Worm (Caenorhabditis elegans) whole organism, L3 larva: Measurements from ENCODE around the gene lim-6.

Experiments
- nhr-12 ChIP-seq: fragments of 150-350 bp; optimal IDR thresholded peaks from 2 replicates; lab custom pipeline; 2014; ENCODE audit warnings: missing biosample characterization, missing genetic modification characterization
- nhr-237 ChIP-seq: fragments of 150-350 bp; optimal IDR thresholded peaks from 2 replicates; lab custom pipeline; 2014; ENCODE audit warnings: missing biosample characterization, missing genetic modification characterization
- nhr-28 ChIP-seq: fragments of 150-350 bp; optimal IDR thresholded peaks from 2 replicates; lab custom pipeline; 2014; ENCODE audit warnings: missing biosample characterization, missing genetic modification characterization
- nhr-67 ChIP-seq: fragments of 150-350 bp; optimal IDR thresholded peaks from 2 replicates; lab custom pipeline; 2014; ENCODE audit warnings: missing biosample characterization, missing genetic modification characterization
- unc-62 ChIP-seq: fragments of 150-350 bp; sonication (generic microtip); optimal IDR thresholded peaks from 4 replicates; lab custom pipeline; 2014; ENCODE audit warnings: missing biosample characterization, missing genetic modification reagents, missing genetic modification characterization

ce11 chrX:1038347-1038746 lies 33.9 kb upstream of the lim-6 start, which contains the start of gene F55A4.7:
- TF ChIP-seq nhr-67 (tag; lab: Kevin White, UChicago) (no peak), nhr-237 (no peak), nhr-28 (tag; lab: Kevin White, UChicago) (no peak), unc-62 (GFP tag; lab: Kevin White, UChicago) (no peak), nhr-12 (tag; lab: Kevin White, UChicago) (no peak)
